Fruit fly (Drosophila melanogaster) whole organism, embryonic: ENCODE data around the gene CG1354.

Experiments
- Bdp1 ChIP-seq: fragments of 200-800 bp; sonication (Bioruptor generic); optimal IDR thresholded peaks from 3 replicates; lab custom pipeline; 2016; ENCODE audit warnings: missing biosample characterization, missing genetic modification characterization
- CG10147 ChIP-seq: fragments of 200-800 bp; sonication (Bioruptor generic); optimal IDR thresholded peaks from 2 replicates; lab custom pipeline; 2019; ENCODE audit warnings: missing biosample characterization, mild to moderate bottlenecking, missing genetic modification characterization, moderate library complexity
- CG11695 ChIP-seq: fragments of 200-800 bp; sonication (Bioruptor generic); IDR thresholded peaks from 3 replicates; pipeline ENCODE4 v1.3.6; 2022; ENCODE audit warnings: missing biosample characterization, missing genetic modification characterization
- CG12155 ChIP-seq: fragments of 200-800 bp; sonication (Bioruptor generic); optimal IDR thresholded peaks from 3 replicates; lab custom pipeline; 2016; ENCODE audit warnings: missing biosample characterization, missing genetic modification characterization
- CG15269 ChIP-seq: fragments of 200-800 bp; sonication (Bioruptor generic); optimal IDR thresholded peaks from 2 replicates; lab custom pipeline; 2018; ENCODE audit warnings: missing biosample characterization, mild to moderate bottlenecking, missing genetic modification characterization, moderate library complexity
- CG17361 ChIP-seq: fragments of 200-800 bp; sonication (Bioruptor generic); IDR thresholded peaks from 3 replicates; pipeline ENCODE4 v1.3.6; 2022; ENCODE audit warnings: missing biosample characterization, missing genetic modification characterization
- CG17612 ChIP-seq: fragments of 200-800 bp; sonication (Bioruptor generic); IDR thresholded peaks from 2 replicates; pipeline ENCODE4 v1.3.6; 2022; ENCODE audit warnings: missing biosample characterization, missing genetic modification characterization
- CG18011 ChIP-seq: fragments of 200-800 bp; sonication (Bioruptor generic); optimal IDR thresholded peaks from 2 replicates; lab custom pipeline; 2017; ENCODE audit warnings: missing biosample characterization, missing genetic modification characterization, mild to moderate bottlenecking, moderate library complexity, missing genotype
- CG18764 ChIP-seq: fragments of 200-800 bp; sonication (Bioruptor generic); optimal IDR thresholded peaks from 3 replicates; lab custom pipeline; 2016; ENCODE audit warnings: missing biosample characterization, missing genetic modification characterization
- CG2116 ChIP-seq: fragments of 200-800 bp; sonication (Bioruptor generic); optimal IDR thresholded peaks from 3 replicates; lab custom pipeline; 2018; ENCODE audit warnings: missing biosample characterization, mild to moderate bottlenecking, missing genetic modification characterization
- CG2875 ChIP-seq: fragments of 200-800 bp; sonication (Bioruptor generic); optimal IDR thresholded peaks from 2 replicates; lab custom pipeline; 2017; ENCODE audit warnings: missing biosample characterization, mild to moderate bottlenecking, missing genetic modification characterization, missing genetic modification reagents
- CG34376 ChIP-seq: fragments of 200-800 bp; sonication (Bioruptor generic); optimal IDR thresholded peaks from 2 replicates; lab custom pipeline; 2018; ENCODE audit warnings: missing biosample characterization, mild to moderate bottlenecking, missing genetic modification characterization
- CG4360 ChIP-seq: fragments of 200-800 bp; sonication (Bioruptor generic); IDR thresholded peaks from 2 replicates; pipeline ENCODE4 v1.3.6; 2022; ENCODE audit warnings: missing biosample characterization, missing genetic modification characterization
- CG4854 ChIP-seq: fragments of 200-800 bp; sonication (Bioruptor generic); optimal IDR thresholded peaks from 2 replicates; lab custom pipeline; 2016; ENCODE audit warnings: missing biosample characterization, missing genetic modification characterization, inconsistent platforms
- CG6854 ChIP-seq: fragments of 200-800 bp; sonication (Bioruptor generic); optimal IDR thresholded peaks from 3 replicates; lab custom pipeline; 2017; ENCODE audit warnings: missing biosample characterization, mild to moderate bottlenecking, missing genetic modification characterization
- CG7839 ChIP-seq: fragments of 200-800 bp; sonication (Bioruptor generic); optimal IDR thresholded peaks from 3 replicates; lab custom pipeline; 2018; ENCODE audit warnings: missing biosample characterization, mild to moderate bottlenecking, missing genetic modification characterization, moderate library complexity
- CG7928 ChIP-seq: fragments of 200-800 bp; sonication (Bioruptor generic); optimal IDR thresholded peaks from 2 replicates; lab custom pipeline; 2017; ENCODE audit warnings: missing biosample characterization, mild to moderate bottlenecking, missing genetic modification characterization
- CG8388 ChIP-seq: fragments of 200-800 bp; sonication (Bioruptor generic); optimal IDR thresholded peaks from 2 replicates; lab custom pipeline; 2019; ENCODE audit warnings: missing biosample characterization, mild to moderate bottlenecking, missing genetic modification characterization, moderate library complexity
- CG9215 ChIP-seq: fragments of 200-800 bp; sonication (Bioruptor generic); IDR thresholded peaks from 2 replicates; pipeline ENCODE4 v1.3.6; 2022; ENCODE audit warnings: missing biosample characterization, missing genetic modification characterization
- D19A ChIP-seq: fragments of 200-800 bp; optimal IDR thresholded peaks from 3 replicates; lab custom pipeline; 2019; ENCODE audit warnings: missing biosample characterization, mild to moderate bottlenecking, missing genetic modification characterization, moderate library complexity
- Dll ChIP-seq: fragments of 200-800 bp; sonication (Bioruptor generic); IDR thresholded peaks from 4 replicates; pipeline ENCODE4 v1.3.6; 2022; ENCODE audit warnings: missing biosample characterization, missing genetic modification characterization; ENCODE audit not compliant: partially characterized antibody
- Doc2 ChIP-seq: fragments of 200-800 bp; sonication (Bioruptor generic); IDR thresholded peaks from 2 replicates; pipeline ENCODE4 v1.3.6; 2022; ENCODE audit warnings: missing biosample characterization, missing genetic modification characterization
- HLH4C ChIP-seq: fragments of 200-800 bp; sonication (Bioruptor generic); IDR thresholded peaks from 3 replicates; pipeline ENCODE4 v1.3.6; 2022; ENCODE audit warnings: missing biosample characterization, missing genetic modification characterization; ENCODE audit not compliant: partially characterized antibody
- HmgD ChIP-seq: fragments of 200-800 bp; sonication (Bioruptor generic); optimal IDR thresholded peaks from 3 replicates; lab custom pipeline; 2016; ENCODE audit warnings: missing biosample characterization, missing genetic modification characterization
- Hr78 ChIP-seq, 2 experiments: fragments of 200-800 bp in 1 of 2; fragments of >200 bp in 1 of 2; sonication (Bioruptor generic) in 1 of 2; optimal IDR thresholded peaks; 2 replicates each; lab custom pipeline; 2017 to 2019; ENCODE audit warnings: missing biosample characterization in 2 of 2, missing genetic modification characterization in 2 of 2, mild to moderate bottlenecking in 1 of 2, moderate library complexity in 1 of 2
- Vsx1 ChIP-seq: fragments of 200-800 bp; sonication (Bioruptor generic); optimal IDR thresholded peaks from 2 replicates; lab custom pipeline; 2017; ENCODE audit warnings: missing biosample characterization, mild to moderate bottlenecking, missing genetic modification characterization, missing genetic modification reagents
- abd-A ChIP-seq: fragments of 200-800 bp; sonication (Bioruptor generic); optimal IDR thresholded peaks from 3 replicates; lab custom pipeline; 2019; ENCODE audit warnings: missing biosample characterization, mild to moderate bottlenecking, missing genetic modification characterization, moderate library complexity
- al ChIP-seq: fragments of 200-800 bp; sonication (Bioruptor generic); IDR thresholded peaks from 2 replicates; pipeline ENCODE4 v1.3.6; 2022; ENCODE audit warnings: missing biosample characterization, missing genetic modification characterization
- bsh ChIP-seq, 2 experiments: fragments of 200-800 bp; sonication (Bioruptor generic); optimal IDR thresholded peaks; 2 replicates each; lab custom pipeline; 2017 to 2018; ENCODE audit warnings: mild to moderate bottlenecking in 2 of 2, missing biosample characterization in 2 of 2, missing genetic modification characterization in 2 of 2, moderate library complexity in 1 of 2
- cad ChIP-seq: fragments of >200 bp; optimal IDR thresholded peaks from 2 replicates; lab custom pipeline; 2017; ENCODE audit warnings: missing biosample characterization, missing genetic modification characterization
- da ChIP-seq: fragments of 200-800 bp; sonication (Bioruptor generic); optimal IDR thresholded peaks from 2 replicates; lab custom pipeline; 2016; ENCODE audit warnings: missing biosample characterization, missing genetic modification characterization
- dan ChIP-seq: fragments of 200-800 bp; sonication (Bioruptor generic); IDR thresholded peaks from 2 replicates; pipeline ENCODE4 v1.3.6; 2022; ENCODE audit warnings: missing biosample characterization, missing genetic modification characterization
- ewg ChIP-seq: fragments of 200-800 bp; sonication (Bioruptor generic); optimal IDR thresholded peaks from 3 replicates; lab custom pipeline; 2017; ENCODE audit warnings: mild to moderate bottlenecking, missing biosample characterization, missing genetic modification reagents, missing genetic modification characterization
- gce ChIP-seq: fragments of 200-800 bp; sonication (Bioruptor generic); IDR thresholded peaks from 3 replicates; pipeline ENCODE4 v1.3.6; 2022; ENCODE audit warnings: missing biosample characterization, missing genetic modification characterization
- grau ChIP-seq: fragments of 200-800 bp; optimal IDR thresholded peaks from 3 replicates; lab custom pipeline; 2019; ENCODE audit warnings: missing biosample characterization, mild to moderate bottlenecking, missing genetic modification characterization, moderate library complexity
- ham ChIP-seq: fragments of 200-800 bp; sonication (Bioruptor generic); IDR thresholded peaks from 2 replicates; pipeline ENCODE4 v1.3.6; 2022; ENCODE audit warnings: missing biosample characterization, missing genetic modification characterization
- her ChIP-seq: fragments of 200-800 bp; sonication (Bioruptor generic); optimal IDR thresholded peaks from 2 replicates; lab custom pipeline; 2016; ENCODE audit warnings: missing biosample characterization, missing genetic modification characterization
- kah ChIP-seq: fragments of 200-800 bp; sonication (Bioruptor generic); optimal IDR thresholded peaks from 2 replicates; lab custom pipeline; 2018; ENCODE audit warnings: missing biosample characterization, mild to moderate bottlenecking, missing genetic modification characterization
- luna ChIP-seq: fragments of 200-800 bp; sonication (Bioruptor generic); optimal IDR thresholded peaks from 2 replicates; lab custom pipeline; 2016; ENCODE audit warnings: missing biosample characterization, missing genetic modification characterization
- mld ChIP-seq: fragments of 200-800 bp; sonication (Bioruptor generic); IDR thresholded peaks from 3 replicates; pipeline ENCODE4 v1.3.6; 2022; ENCODE audit warnings: missing biosample characterization, missing genetic modification characterization; ENCODE audit not compliant: partially characterized antibody
- nerfin-1 ChIP-seq: fragments of 200-800 bp; sonication (Bioruptor generic); optimal IDR thresholded peaks from 3 replicates; lab custom pipeline; 2019; ENCODE audit warnings: missing biosample characterization, mild to moderate bottlenecking, missing genetic modification characterization, moderate library complexity
- onecut ChIP-seq: fragments of 200-800 bp; sonication (Bioruptor generic); IDR thresholded peaks from 2 replicates; pipeline ENCODE4 v1.3.6; 2022; ENCODE audit warnings: missing biosample characterization, missing genetic modification characterization
- otp ChIP-seq: fragments of 200-800 bp; sonication (Bioruptor generic); IDR thresholded peaks from 3 replicates; pipeline ENCODE4, ENCODE4 v1.3.6; 2022; ENCODE audit warnings: missing biosample characterization, missing genetic modification characterization
- ranshi ChIP-seq: fragments of 200-800 bp; sonication (Bioruptor generic); IDR thresholded peaks from 2 replicates; pipeline ENCODE4 v1.3.6; 2022; ENCODE audit warnings: missing biosample characterization, missing genetic modification characterization
- schlank ChIP-seq: fragments of 200-800 bp; sonication (Bioruptor generic); optimal IDR thresholded peaks from 2 replicates; lab custom pipeline; 2018; ENCODE audit warnings: missing biosample characterization, mild to moderate bottlenecking, missing genetic modification characterization
- tgo ChIP-seq: fragments of 200-800 bp; sonication (Bioruptor generic); IDR thresholded peaks from 3 replicates; pipeline ENCODE4 v1.3.6; 2022; ENCODE audit warnings: missing biosample characterization, missing genetic modification characterization
- trh ChIP-seq: fragments of 200-800 bp; sonication (Bioruptor generic); optimal IDR thresholded peaks from 2 replicates; lab custom pipeline; 2016; ENCODE audit warnings: missing biosample characterization, missing genetic modification characterization
- usp ChIP-seq: fragments of >200 bp; optimal IDR thresholded peaks from 2 replicates; lab custom pipeline; 2017; ENCODE audit warnings: missing biosample characterization, missing genetic modification characterization
- vfl ChIP-seq: fragments of 200-800 bp; sonication (Bioruptor generic); optimal IDR thresholded peaks from 2 replicates; lab custom pipeline; 2016; ENCODE audit warnings: missing biosample characterization, missing genetic modification characterization
- wek ChIP-seq: fragments of 200-800 bp; sonication (Bioruptor generic); optimal IDR thresholded peaks from 3 replicates; lab custom pipeline; 2018; ENCODE audit warnings: missing biosample characterization, mild to moderate bottlenecking, missing genetic modification characterization, moderate library complexity

Gene CG1354

DNA sequence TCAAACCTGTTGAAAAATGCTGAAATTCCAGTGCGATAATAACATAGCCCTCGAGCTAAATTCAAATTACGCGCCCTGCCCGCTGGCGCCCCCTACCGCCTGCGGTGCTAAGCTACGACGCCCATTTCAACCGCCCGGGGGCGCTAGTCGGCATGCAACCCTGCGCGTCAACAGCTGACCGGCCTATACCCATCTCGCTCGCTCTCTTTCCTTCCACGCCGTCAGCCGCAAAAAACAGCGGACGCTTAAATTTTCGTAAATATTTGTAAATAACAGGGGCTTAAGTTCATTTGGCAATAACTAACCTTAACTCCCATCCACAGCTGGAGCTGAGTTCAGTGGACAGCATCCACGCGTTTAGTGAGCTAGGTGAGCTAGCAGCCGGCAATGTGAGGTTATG, at the start of gene CG1354 (continued):
- TF ChIP-seq HmgD (peak; percentile 82), CG11695 (GFP tag; lab: Robert Waterston, UW) (0 out of 3 replicates have a peak, but pooled peaks have one; percentile 32), cad (GFP tag; lab: Kevin White, UChicago) (no peak), D19A (peak; percentile 7), schlank (tag; lab: Kevin White, UChicago) (peak; percentile 25), vfl (GFP tag; lab: Kevin White, UChicago) (no peak), CG15269 (tag; lab: Kevin White, UChicago) (no peak), CG9215 (GFP tag; lab: Robert Waterston, UW) (peak; percentile 62; the same call in 1 of the 2 replicates), CG2875 (GFP tag; lab: Kevin White, UChicago) (peak; percentile 68), CG17612 (GFP tag; lab: Robert Waterston, UW) (no peak), CG8388 (GFP tag; lab: Kevin White, UChicago) (peak; percentile 7), trh (no peak), CG4854 (GFP tag; lab: Kevin White, UChicago) (peak; percentile 47), gce (GFP tag; lab: Robert Waterston, UW) (peak; percentile 59; the same call in 1 of the 3 replicates), kah (GFP tag; lab: Kevin White, UChicago) (no peak), CG4360 (GFP tag; lab: Robert Waterston, UW) (no peak), bsh (GFP tag; optimal IDR thresholded peaks at IDR 0.05; lab: Kevin White, UChicago) (peak in 1 of 2 experiments; percentile 48), CG34376 (GFP tag; lab: Kevin White, UChicago) (peak; percentile 30), ranshi (GFP tag; lab: Robert Waterston, UW) (peak; percentile 77), Dll (GFP tag; lab: Robert Waterston, UW) (0 out of 4 replicates have a peak, but pooled peaks have one; percentile 19), da (GFP tag; lab: Kevin White, UChicago) (peak; percentile 70), wek (GFP tag; lab: Kevin White, UChicago) (no peak), CG6854 (peak; percentile 7), otp (peak; percentile 76), CG10147 (GFP tag; lab: Kevin White, UChicago) (no peak), CG2116 (peak; percentile 100), tgo (GFP tag; lab: Robert Waterston, UW) (peak; percentile 59), ham (GFP tag; lab: Robert Waterston, UW) (no peak), CG18764 (GFP tag; lab: Kevin White, UChicago) (peak; percentile 34), abd-A (no peak), ewg (peak; percentile 60), Hr78 (GFP tag; optimal IDR thresholded peaks at IDR 0.05; lab: Kevin White, UChicago) (no peak), her (peak; percentile 70), dan (GFP tag; lab: Robert Waterston, UW) (no peak), al (GFP tag; lab: Robert Waterston, UW) (peak; percentile 62), CG12155 (GFP tag; lab: Kevin White, UChicago) (peak; percentile 49), Vsx1 (no peak), Bdp1 (GFP tag; lab: Kevin White, UChicago) (peak; percentile 12), CG7839 (peak; percentile 57), onecut (peak; percentile 72), nerfin-1 (tag; lab: Kevin White, UChicago) (peak; percentile 28), grau (tag; lab: Kevin White, UChicago) (peak; percentile 61), CG18011 (GFP tag; lab: Kevin White, UChicago) (no peak), CG7928 (GFP tag; lab: Kevin White, UChicago) (peak; percentile 61), CG17361 (GFP tag; lab: Robert Waterston, UW) (peak; percentile 57; the same call in 2 of the 3 replicates), HLH4C (GFP tag; lab: Robert Waterston, UW) (no peak), mld (GFP tag; lab: Robert Waterston, UW) (0 out of 3 replicates have a peak, but pooled peaks have one; percentile 5), Doc2 (GFP tag; lab: Robert Waterston, UW) (no peak), luna (GFP tag; lab: Kevin White, UChicago) (no peak), usp (GFP tag; lab: Kevin White, UChicago) (no peak)
